Worm (Caenorhabditis elegans) whole organism, L4/young adult: ENCODE measurements around the gene C06E4.8.

Experiments
- W03F9.2 ChIP-seq: fragments of 150-350 bp; optimal IDR thresholded peaks from 2 replicates; lab custom pipeline; 2014; ENCODE audit warnings: missing biosample characterization, missing genetic modification characterization
- dao-5 ChIP-seq: sonication (generic microtip); optimal IDR thresholded peaks from 2 replicates; lab custom pipeline; 2016; ENCODE audit warnings: missing genotype, missing genetic modification characterization, moderate library complexity, missing compliant biosample characterization
- him-1 ChIP-seq: sonication (generic microtip); optimal IDR thresholded peaks from 2 replicates; lab custom pipeline; 2016; ENCODE audit warnings: missing genotype, missing genetic modification reagents, missing genetic modification characterization, missing compliant biosample characterization

DNA sequence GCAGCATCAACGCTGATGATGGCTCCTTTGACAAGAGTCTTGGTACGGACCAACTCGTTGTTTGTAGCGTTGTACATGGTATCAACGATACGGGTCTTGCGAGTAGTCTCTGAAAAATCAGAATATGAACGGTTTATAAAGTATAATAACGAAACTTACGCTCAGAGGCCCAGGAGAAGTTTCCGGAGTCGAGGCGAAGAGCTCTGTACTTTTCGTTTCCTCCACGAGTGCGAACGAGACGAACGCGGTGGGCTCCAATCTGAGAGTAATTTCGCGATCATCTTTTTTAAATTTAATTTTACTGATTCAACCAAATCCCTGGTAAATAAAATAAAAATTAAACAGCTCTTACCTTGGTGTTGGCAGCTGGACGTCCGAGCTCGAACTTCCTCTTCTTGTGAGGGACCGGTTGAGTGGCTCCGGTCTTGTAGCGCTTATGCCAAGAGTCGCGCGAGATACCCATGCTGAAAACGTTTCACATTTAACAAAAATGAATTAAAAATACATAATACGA, 27.8 kb upstream of the C06E4.8 start, which contains the start of gene rps-8:
- TF ChIP-seq W03F9.2 (tag; lab: Kevin White, UChicago): no peak
- TF ChIP-seq him-1 (tag; lab: Kevin White, UChicago): no peak
- TF ChIP-seq dao-5: no peak
